Fruit fly (Drosophila melanogaster) whole organism, embryonic: ENCODE measurements around the gene alpha-Est8.

Experiments used
- Abd-B ChIP-seq: fragments of 200-800 bp; sonication (Bioruptor generic); optimal IDR thresholded peaks from 2 replicates; lab custom pipeline; 2018; ENCODE audit warnings: missing biosample characterization, mild to moderate bottlenecking, missing genetic modification characterization, moderate library complexity
- CG11085 ChIP-seq: fragments of 200-800 bp; sonication (Bioruptor generic); IDR thresholded peaks from 2 replicates; pipeline ENCODE4 v1.3.6; 2022; ENCODE audit warnings: missing biosample characterization, missing genetic modification characterization
- CG12071 ChIP-seq: fragments of 200-800 bp; sonication (Bioruptor generic); optimal IDR thresholded peaks from 3 replicates; lab custom pipeline; 2018; ENCODE audit warnings: missing biosample characterization, mild to moderate bottlenecking, missing genetic modification characterization
- CG12236 ChIP-seq: fragments of 200-800 bp; sonication (Bioruptor generic); optimal IDR thresholded peaks from 2 replicates; lab custom pipeline; 2016; ENCODE audit warnings: missing biosample characterization, missing genetic modification characterization
- CG12299 ChIP-seq: fragments of 200-800 bp; sonication (Bioruptor generic); optimal IDR thresholded peaks from 2 replicates; lab custom pipeline; 2018; ENCODE audit warnings: missing biosample characterization, mild to moderate bottlenecking, missing genetic modification characterization
- CG13287 ChIP-seq: fragments of 200-800 bp; sonication (Bioruptor generic); IDR thresholded peaks from 2 replicates; pipeline ENCODE4 v1.3.6; 2022; ENCODE audit warnings: missing biosample characterization, missing genetic modification characterization; ENCODE audit not compliant: partially characterized antibody
- CG13424 ChIP-seq: fragments of 200-800 bp; sonication (Bioruptor generic); optimal IDR thresholded peaks from 2 replicates; lab custom pipeline; 2019; ENCODE audit warnings: missing biosample characterization, mild to moderate bottlenecking, missing genetic modification characterization, moderate library complexity
- CG15073 ChIP-seq: fragments of 200-800 bp; sonication (Bioruptor generic); optimal IDR thresholded peaks from 2 replicates; lab custom pipeline; 2016; ENCODE audit warnings: missing biosample characterization, missing genetic modification characterization
- CG15514 ChIP-seq: fragments of 200-800 bp; sonication (Bioruptor generic); optimal IDR thresholded peaks from 3 replicates; lab custom pipeline; 2017; ENCODE audit warnings: missing biosample characterization, missing genetic modification characterization, mild to moderate bottlenecking, moderate library complexity, missing genetic modification reagents
- CG1602 ChIP-seq: fragments of 200-800 bp; sonication (Bioruptor generic); optimal IDR thresholded peaks from 3 replicates; lab custom pipeline; 2016; ENCODE audit warnings: missing biosample characterization, missing genetic modification characterization
- CG16813 ChIP-seq: fragments of 200-800 bp; sonication (Bioruptor generic); IDR thresholded peaks from 3 replicates; pipeline ENCODE4 v1.3.6; 2022; ENCODE audit warnings: missing biosample characterization, missing genetic modification characterization; ENCODE audit not compliant: partially characterized antibody
- CG17612 ChIP-seq: fragments of 200-800 bp; sonication (Bioruptor generic); IDR thresholded peaks from 2 replicates; pipeline ENCODE4 v1.3.6; 2022; ENCODE audit warnings: missing biosample characterization, missing genetic modification characterization
- CG17802 ChIP-seq: fragments of 200-800 bp; sonication (Bioruptor generic); optimal IDR thresholded peaks from 2 replicates; lab custom pipeline; 2018; ENCODE audit warnings: missing biosample characterization, mild to moderate bottlenecking, missing genetic modification characterization, moderate library complexity
- CG18262 ChIP-seq: fragments of 200-800 bp; optimal IDR thresholded peaks from 3 replicates; lab custom pipeline; 2019; ENCODE audit warnings: missing biosample characterization, mild to moderate bottlenecking, missing genetic modification characterization, moderate library complexity
- CG2116 ChIP-seq: fragments of 200-800 bp; sonication (Bioruptor generic); optimal IDR thresholded peaks from 3 replicates; lab custom pipeline; 2018; ENCODE audit warnings: missing biosample characterization, mild to moderate bottlenecking, missing genetic modification characterization
- CG32532 ChIP-seq: fragments of 200-800 bp; sonication (Bioruptor generic); IDR thresholded peaks from 2 replicates; pipeline ENCODE4 v1.3.6; 2022; ENCODE audit warnings: missing biosample characterization, missing genetic modification characterization
- CG3995 ChIP-seq: fragments of 200-800 bp; sonication (Bioruptor generic); optimal IDR thresholded peaks from 3 replicates; lab custom pipeline; 2016; ENCODE audit warnings: missing biosample characterization, missing genetic modification characterization
- CG6175 ChIP-seq: fragments of 200-800 bp; sonication (Bioruptor generic); IDR thresholded peaks from 3 replicates; pipeline ENCODE4 v1.3.6; 2022; ENCODE audit warnings: missing biosample characterization, missing genetic modification characterization
- CG6854 ChIP-seq: fragments of 200-800 bp; sonication (Bioruptor generic); optimal IDR thresholded peaks from 3 replicates; lab custom pipeline; 2017; ENCODE audit warnings: missing biosample characterization, mild to moderate bottlenecking, missing genetic modification characterization
- CG8290 ChIP-seq, 3 experiments: fragments of 200-800 bp; sonication (Bioruptor generic); optimal IDR thresholded peaks; 2 replicates each; lab custom pipeline; 2016 to 2019; ENCODE audit warnings: missing biosample characterization in 3 of 3, missing genetic modification characterization in 3 of 3, mild to moderate bottlenecking in 2 of 3, moderate library complexity in 1 of 3
- CG8359 ChIP-seq: fragments of 200-800 bp; sonication (Bioruptor generic); optimal IDR thresholded peaks from 2 replicates; lab custom pipeline; 2017; ENCODE audit warnings: missing biosample characterization, mild to moderate bottlenecking, missing genetic modification characterization, borderline replicate concordance
- Dfd ChIP-seq, 2 experiments: fragments of >200 bp; optimal IDR thresholded peaks; 2 replicates each; lab custom pipeline; 2017; ENCODE audit warnings: missing biosample characterization in 2 of 2, missing genetic modification characterization in 2 of 2
- Dip2 ChIP-seq: fragments of 200-800 bp; sonication (Bioruptor generic); IDR thresholded peaks from 2 replicates; pipeline ENCODE4 v1.3.6; 2022; ENCODE audit warnings: missing biosample characterization, missing genetic modification characterization
- Fer3 ChIP-seq: fragments of 200-800 bp; sonication (Bioruptor generic); optimal IDR thresholded peaks from 2 replicates; lab custom pipeline; 2018; ENCODE audit warnings: missing biosample characterization, mild to moderate bottlenecking, missing genetic modification characterization, moderate library complexity
- HHEX ChIP-seq: fragments of 200-800 bp; sonication (Bioruptor generic); optimal IDR thresholded peaks from 3 replicates; lab custom pipeline; 2017; ENCODE audit warnings: missing biosample characterization, mild to moderate bottlenecking, missing genetic modification characterization, missing genetic modification reagents
- Hr78 ChIP-seq, 2 experiments: fragments of 200-800 bp in 1 of 2; fragments of >200 bp in 1 of 2; sonication (Bioruptor generic) in 1 of 2; optimal IDR thresholded peaks; 2 replicates each; lab custom pipeline; 2017 to 2019; ENCODE audit warnings: missing biosample characterization in 2 of 2, missing genetic modification characterization in 2 of 2, mild to moderate bottlenecking in 1 of 2, moderate library complexity in 1 of 2
- Nf-YC ChIP-seq: fragments of 200-800 bp; optimal IDR thresholded peaks from 3 replicates; lab custom pipeline; 2019; ENCODE audit warnings: missing biosample characterization, mild to moderate bottlenecking, missing genetic modification characterization, moderate library complexity
- Opbp ChIP-seq: fragments of 200-800 bp; sonication (Bioruptor generic); IDR thresholded peaks from 3 replicates; pipeline ENCODE4 v1.3.6; 2022; ENCODE audit warnings: missing biosample characterization, missing genetic modification characterization; ENCODE audit not compliant: partially characterized antibody
- Ptx1 ChIP-seq: fragments of 200-800 bp; sonication (Bioruptor generic); IDR thresholded peaks from 2 replicates; pipeline ENCODE4 v1.3.6; 2022; ENCODE audit warnings: missing biosample characterization, missing genetic modification characterization
- TFAM ChIP-seq: fragments of 200-800 bp; sonication (Bioruptor generic); optimal IDR thresholded peaks from 2 replicates; lab custom pipeline; 2017; ENCODE audit warnings: missing biosample characterization, missing genetic modification characterization, inconsistent platforms
- Xbp1 ChIP-seq: fragments of 200-800 bp; sonication (Bioruptor generic); optimal IDR thresholded peaks from 3 replicates; lab custom pipeline; 2016; ENCODE audit warnings: missing biosample characterization, mild to moderate bottlenecking, missing genetic modification characterization
- YL-1 ChIP-seq: fragments of 200-800 bp; sonication (Bioruptor generic); optimal IDR thresholded peaks from 3 replicates; lab custom pipeline; 2017; ENCODE audit warnings: missing biosample characterization, mild to moderate bottlenecking, missing genetic modification characterization
- ci ChIP-seq: fragments of 200-800 bp; sonication (Bioruptor generic); IDR thresholded peaks from 3 replicates; pipeline ENCODE4 v1.3.6; 2022; ENCODE audit warnings: missing biosample characterization, missing genetic modification characterization
- crp ChIP-seq, 2 experiments: fragments of 200-800 bp; sonication (Bioruptor generic); optimal IDR thresholded peaks; 2 replicates in 1 of 2; 3 replicates in 1 of 2; lab custom pipeline; 2017; ENCODE audit warnings: missing biosample characterization in 2 of 2, missing genetic modification characterization in 2 of 2, mild to moderate bottlenecking in 1 of 2, moderate library complexity in 1 of 2
- dmrt99B ChIP-seq: fragments of 200-800 bp; sonication (Bioruptor generic); optimal IDR thresholded peaks from 2 replicates; lab custom pipeline; 2018; ENCODE audit warnings: missing biosample characterization, mild to moderate bottlenecking, missing genetic modification characterization, moderate library complexity
- eve ChIP-seq, 2 experiments: fragments of >200 bp; optimal IDR thresholded peaks; 2 replicates each; lab custom pipeline; 2017; ENCODE audit warnings: missing biosample characterization in 2 of 2, missing genetic modification characterization in 2 of 2
- fu2 ChIP-seq: fragments of 200-800 bp; sonication (Bioruptor generic); optimal IDR thresholded peaks from 2 replicates; lab custom pipeline; 2016; ENCODE audit warnings: missing biosample characterization, missing genetic modification characterization
- hth ChIP-seq: fragments of >200 bp; optimal IDR thresholded peaks from 2 replicates; lab custom pipeline; 2017; ENCODE audit warnings: inconsistent platforms
- mld ChIP-seq: fragments of 200-800 bp; sonication (Bioruptor generic); IDR thresholded peaks from 3 replicates; pipeline ENCODE4 v1.3.6; 2022; ENCODE audit warnings: missing biosample characterization, missing genetic modification characterization; ENCODE audit not compliant: partially characterized antibody
- nom ChIP-seq: fragments of 200-800 bp; sonication (Bioruptor generic); optimal IDR thresholded peaks from 2 replicates; lab custom pipeline; 2017; ENCODE audit warnings: missing biosample characterization, missing genetic modification characterization, mild to moderate bottlenecking, moderate library complexity, missing genetic modification reagents
- oc ChIP-seq: fragments of 200-800 bp; sonication (Bioruptor generic); optimal IDR thresholded peaks from 2 replicates; lab custom pipeline; 2018; ENCODE audit warnings: missing biosample characterization, mild to moderate bottlenecking, missing genetic modification characterization, moderate library complexity
- odd ChIP-seq: fragments of 200-800 bp; sonication (Bioruptor generic); optimal IDR thresholded peaks from 2 replicates; lab custom pipeline; 2017; ENCODE audit warnings: missing biosample characterization, mild to moderate bottlenecking, missing genetic modification characterization
- onecut ChIP-seq: fragments of 200-800 bp; sonication (Bioruptor generic); IDR thresholded peaks from 2 replicates; pipeline ENCODE4 v1.3.6; 2022; ENCODE audit warnings: missing biosample characterization, missing genetic modification characterization
- prd ChIP-seq, 3 experiments: fragments of >200 bp in 2 of 3; fragments of 200-800 bp in 1 of 3; sonication (Bioruptor generic) in 1 of 3; optimal IDR thresholded peaks in 2 of 3; IDR thresholded peaks in 1 of 3; 2 replicates in 2 of 3; 3 replicates in 1 of 3; pipeline versions ENCODE4 v1.3.6 to Lab custom; 2017 to 2022; ENCODE audit warnings: missing biosample characterization in 1 of 3, missing genetic modification characterization in 1 of 3
- repo ChIP-seq: fragments of 200-800 bp; sonication (Bioruptor generic); optimal IDR thresholded peaks from 2 replicates; lab custom pipeline; 2016; ENCODE audit warnings: missing biosample characterization, missing genetic modification characterization
- scrt ChIP-seq: fragments of 200-800 bp; sonication (Bioruptor generic); optimal IDR thresholded peaks from 2 replicates; lab custom pipeline; 2018; ENCODE audit warnings: missing biosample characterization, mild to moderate bottlenecking, missing genetic modification characterization, moderate library complexity
- sima ChIP-seq: fragments of 200-800 bp; sonication (Bioruptor generic); optimal IDR thresholded peaks from 2 replicates; lab custom pipeline; 2016; ENCODE audit warnings: missing biosample characterization, missing genetic modification characterization
- yki ChIP-seq: fragments of >200 bp; optimal IDR thresholded peaks from 3 replicates; lab custom pipeline; 2018

alpha-Est8 gene

DNA sequence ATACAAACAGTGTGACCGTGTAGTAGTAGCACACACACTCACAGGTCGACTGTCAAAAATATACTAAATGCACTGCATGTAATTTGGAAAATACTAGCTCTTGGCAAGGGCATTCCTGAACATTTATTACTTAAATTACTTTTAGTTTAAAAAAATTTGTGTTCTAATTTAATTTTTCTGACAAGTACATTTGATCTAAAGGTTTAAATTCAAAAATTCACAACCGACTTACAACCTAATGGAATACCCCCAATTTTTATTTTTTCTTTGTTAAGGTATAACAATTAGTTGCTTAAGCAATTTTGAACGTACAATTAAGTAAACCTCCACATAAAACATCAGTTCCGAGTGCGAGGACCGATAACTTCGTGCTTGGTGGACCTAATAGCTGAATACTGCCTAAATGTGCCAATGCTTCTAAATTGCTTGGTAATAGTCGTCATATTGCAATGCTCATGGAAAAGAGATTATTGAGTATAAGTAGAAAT lies 41.7 kb downstream of the alpha-Est8 start, which contains the start of gene CG1142 (continued):
- peak; percentile 39; the same call in 1 of the 2 replicates for TF ChIP-seq CG13287
- TF ChIP-seq CG6175 (GFP tag; lab: Robert Waterston, UW): peak; percentile 92
- peak; percentile 89 for TF ChIP-seq CG2116 (GFP tag; lab: Kevin White, UChicago)
- TF ChIP-seq eve (GFP tag; optimal IDR thresholded peaks at IDR 0.05; lab: Kevin White, UChicago): peak; percentile 47 to 97
- peak; percentile 95 for TF ChIP-seq fu2 (GFP tag; lab: Kevin White, UChicago)
- peak; percentile 93 for TF ChIP-seq nom (GFP tag; lab: Kevin White, UChicago)
- TF ChIP-seq Ptx1 (GFP tag; lab: Robert Waterston, UW): peak; percentile 97
- no peak for TF ChIP-seq prd (optimal IDR thresholded peaks at IDR 0.05; lab: Kevin White, UChicago)
- peak; percentile 99 for TF ChIP-seq prd (GFP tag; IDR thresholded peaks at IDR 0.05; lab: Robert Waterston, UW)
- TF ChIP-seq Hr78 (GFP tag; optimal IDR thresholded peaks at IDR 0.05; lab: Kevin White, UChicago): peak in 1 of 2 experiments; percentile 92
- TF ChIP-seq CG17612 (GFP tag; lab: Robert Waterston, UW): peak; percentile 92
- TF ChIP-seq Xbp1 (GFP tag; lab: Kevin White, UChicago): peak; percentile 98
- peak; percentile 99 for TF ChIP-seq CG13424 (tag; lab: Kevin White, UChicago)
- peak; percentile 97 for TF ChIP-seq CG12071
- peak in 1 of 2 experiments; percentile 71 for TF ChIP-seq crp (GFP tag; optimal IDR thresholded peaks at IDR 0.05; lab: Kevin White, UChicago)
- TF ChIP-seq CG12299 (tag; lab: Kevin White, UChicago): peak; percentile 98
- TF ChIP-seq Fer3 (tag; lab: Kevin White, UChicago): peak; percentile 99
- TF ChIP-seq CG18262 (tag; lab: Kevin White, UChicago): peak; percentile 99
- peak; percentile 97 for TF ChIP-seq CG6854 (GFP tag; lab: Kevin White, UChicago)
- peak; percentile 98 for TF ChIP-seq Abd-B
- TF ChIP-seq onecut (GFP tag; lab: Robert Waterston, UW): peak; percentile 95
- TF ChIP-seq TFAM (GFP tag; lab: Kevin White, UChicago): peak; percentile 93
- TF ChIP-seq CG15073 (GFP tag; lab: Kevin White, UChicago): peak; percentile 85
- TF ChIP-seq hth: no peak
- TF ChIP-seq oc (tag; lab: Kevin White, UChicago): peak; percentile 99
- TF ChIP-seq odd (GFP tag; lab: Kevin White, UChicago): peak; percentile 95
- peak; percentile 98 for TF ChIP-seq HHEX (GFP tag; lab: Kevin White, UChicago)
- peak; percentile 98 for TF ChIP-seq dmrt99B (tag; lab: Kevin White, UChicago)
- peak; percentile 93 for TF ChIP-seq CG17802 (tag; lab: Kevin White, UChicago)
- peak; percentile 67; the same call in 1 of the 2 replicates for TF ChIP-seq Dip2 (GFP tag; lab: Robert Waterston, UW)
- TF ChIP-seq CG3995 (GFP tag; lab: Kevin White, UChicago): peak; percentile 83
- no peak for TF ChIP-seq yki (lab: Kevin White, UChicago)
- TF ChIP-seq Dfd (GFP tag; optimal IDR thresholded peaks at IDR 0.05; lab: Kevin White, UChicago): peak in 1 of 2 experiments; percentile 62
- TF ChIP-seq CG8290 (GFP tag; optimal IDR thresholded peaks at IDR 0.05; lab: Kevin White, UChicago): peak; percentile 89
- peak; percentile 94 to 96 for TF ChIP-seq CG8290 (tag; optimal IDR thresholded peaks at IDR 0.05; lab: Kevin White, UChicago)
- peak; percentile 94 for TF ChIP-seq CG8359
- TF ChIP-seq Nf-YC (tag; lab: Kevin White, UChicago): peak; percentile 90
- peak; percentile 99 for TF ChIP-seq ci (GFP tag; lab: Robert Waterston, UW)
- TF ChIP-seq sima (GFP tag; lab: Kevin White, UChicago): peak; percentile 94
- TF ChIP-seq YL-1 (GFP tag; lab: Kevin White, UChicago): peak; percentile 97
- peak; percentile 93 for TF ChIP-seq CG15514 (GFP tag; lab: Kevin White, UChicago)
- peak; percentile 99 for TF ChIP-seq CG32532
- TF ChIP-seq CG1602 (GFP tag; lab: Kevin White, UChicago): peak; percentile 98
- no peak for TF ChIP-seq mld (GFP tag; lab: Robert Waterston, UW)
- TF ChIP-seq Opbp (GFP tag; lab: Robert Waterston, UW): no peak
- peak; percentile 95 for TF ChIP-seq CG12236
- TF ChIP-seq scrt (GFP tag; lab: Kevin White, UChicago): peak; percentile 95
- TF ChIP-seq CG11085 (GFP tag; lab: Robert Waterston, UW): peak; percentile 96
- TF ChIP-seq CG16813 (GFP tag; lab: Robert Waterston, UW): no peak
- TF ChIP-seq repo (GFP tag; lab: Kevin White, UChicago): peak; percentile 91
